Fruit fly (Drosophila melanogaster): ENCODE measurements around the gene CG4045.

dm6 chrX:2123013-2123964 is 47.6 kb upstream of the CG4045 start, which contains the start of gene ph-d:
- TF ChIP-seq sim (GFP tag; IDR thresholded peaks at IDR 0.05) (no peak), CG2889 (GFP tag; IDR thresholded peaks at IDR 0.05) (no peak), Bdp1 (GFP tag; optimal IDR thresholded peaks at IDR 0.05) (no peak), bigmax (GFP tag; optimal IDR thresholded peaks at IDR 0.05) (no peak), Elba2 (GFP tag; optimal IDR thresholded peaks at IDR 0.05) (no peak), psq (GFP tag; optimal IDR thresholded peaks at IDR 0.05) (no peak), HmgZ (tag; optimal IDR thresholded peaks at IDR 0.05) (peak; percentile 44), Tbp (GFP tag; optimal IDR thresholded peaks at IDR 0.05) (no peak), CG6254 (GFP tag; optimal IDR thresholded peaks at IDR 0.05) (no peak)

Measured in whole organism, embryonic.